Fruit fly (Drosophila melanogaster) whole organism, prepupa: Measurements from ENCODE around the gene ec.

Source experiments
- Blimp-1 ChIP-seq: fragments of 200-800 bp; sonication (Bioruptor generic); optimal IDR thresholded peaks from 3 replicates; lab custom pipeline; 2017; ENCODE audit warnings: missing biosample characterization, missing genetic modification characterization, mild to moderate bottlenecking, moderate library complexity, missing genetic modification reagents
- CG10631 ChIP-seq: fragments of 200-800 bp; sonication (Bioruptor generic); optimal IDR thresholded peaks from 2 replicates; lab custom pipeline; 2016; ENCODE audit warnings: missing biosample characterization, missing genetic modification characterization
- CG10669 ChIP-seq: fragments of 200-800 bp; sonication (Bioruptor generic); optimal IDR thresholded peaks from 3 replicates; lab custom pipeline; 2018; ENCODE audit warnings: missing biosample characterization, mild to moderate bottlenecking, missing genetic modification characterization, moderate library complexity
- CG11294 ChIP-seq: fragments of 200-800 bp; sonication (Bioruptor generic); IDR thresholded peaks from 2 replicates; pipeline ENCODE4 v1.3.6; 2022; ENCODE audit warnings: missing biosample characterization, missing genetic modification characterization
- CG11762 ChIP-seq: fragments of 200-800 bp; sonication (Bioruptor generic); optimal IDR thresholded peaks from 3 replicates; lab custom pipeline; 2016; ENCODE audit warnings: missing biosample characterization, missing genetic modification characterization; ENCODE audit not compliant: insufficient read depth
- CG15336 ChIP-seq: fragments of 200-800 bp; sonication (Bioruptor generic); IDR thresholded peaks from 2 replicates; pipeline ENCODE4 v1.3.6; 2022; ENCODE audit warnings: missing biosample characterization, missing genetic modification characterization
- CG1621 ChIP-seq: fragments of 200-800 bp; sonication (Bioruptor generic); optimal IDR thresholded peaks from 3 replicates; lab custom pipeline; 2018; ENCODE audit warnings: missing biosample characterization, mild to moderate bottlenecking, missing genetic modification characterization
- CG16779 ChIP-seq: fragments of 200-800 bp; sonication (Bioruptor generic); optimal IDR thresholded peaks from 3 replicates; lab custom pipeline; 2017; ENCODE audit warnings: missing biosample characterization, mild to moderate bottlenecking, missing genetic modification characterization
- CG3032 ChIP-seq: fragments of 200-800 bp; optimal IDR thresholded peaks from 2 replicates; lab custom pipeline; 2019; ENCODE audit warnings: missing biosample characterization, mild to moderate bottlenecking, missing genetic modification characterization, moderate library complexity
- CG31627 ChIP-seq: fragments of 200-800 bp; sonication (Bioruptor generic); optimal IDR thresholded peaks from 3 replicates; lab custom pipeline; 2016; ENCODE audit warnings: missing biosample characterization, missing genetic modification characterization
- CG32006 ChIP-seq: fragments of 200-800 bp; sonication (Bioruptor generic); optimal IDR thresholded peaks from 3 replicates; lab custom pipeline; 2017; ENCODE audit warnings: missing biosample characterization, mild to moderate bottlenecking, missing genetic modification characterization
- CG34406 ChIP-seq: fragments of 200-800 bp; sonication (Bioruptor generic); optimal IDR thresholded peaks from 3 replicates; lab custom pipeline; 2016; ENCODE audit warnings: missing biosample characterization, missing genetic modification characterization
- CG3919 ChIP-seq: fragments of 200-800 bp; sonication (Bioruptor generic); optimal IDR thresholded peaks from 3 replicates; lab custom pipeline; 2016; ENCODE audit warnings: missing biosample characterization, missing genetic modification characterization
- CG4318 ChIP-seq: fragments of 200-800 bp; sonication (Bioruptor generic); optimal IDR thresholded peaks from 3 replicates; lab custom pipeline; 2017; ENCODE audit warnings: missing biosample characterization, mild to moderate bottlenecking, missing genetic modification characterization
- CG6163 ChIP-seq: fragments of 200-800 bp; sonication (Bioruptor generic); IDR thresholded peaks from 3 replicates; pipeline ENCODE4 v1.3.6; 2022; ENCODE audit warnings: missing biosample characterization, missing genetic modification characterization
- CG6276 ChIP-seq: fragments of 200-800 bp; sonication (Bioruptor generic); optimal IDR thresholded peaks from 2 replicates; lab custom pipeline; 2017; ENCODE audit warnings: missing biosample characterization, mild to moderate bottlenecking, missing genetic modification characterization
- CG6792 ChIP-seq: fragments of 200-800 bp; sonication (Bioruptor generic); optimal IDR thresholded peaks from 3 replicates; lab custom pipeline; 2016; ENCODE audit warnings: missing biosample characterization, missing genetic modification characterization
- CG6808 ChIP-seq: fragments of 200-800 bp; sonication (Bioruptor generic); optimal IDR thresholded peaks from 3 replicates; lab custom pipeline; 2017; ENCODE audit warnings: missing biosample characterization, missing genetic modification characterization, mild to moderate bottlenecking, moderate library complexity, missing genetic modification reagents
- CG6854 ChIP-seq: fragments of 200-800 bp; sonication (Bioruptor generic); optimal IDR thresholded peaks from 2 replicates; lab custom pipeline; 2017; ENCODE audit warnings: missing biosample characterization, mild to moderate bottlenecking, missing genetic modification characterization
- CG7368 ChIP-seq: fragments of 200-800 bp; sonication (Bioruptor generic); optimal IDR thresholded peaks from 3 replicates; lab custom pipeline; 2016; ENCODE audit warnings: missing biosample characterization, missing genetic modification characterization
- CG8119 ChIP-seq: fragments of 200-800 bp; sonication (Bioruptor generic); IDR thresholded peaks from 3 replicates; pipeline ENCODE4 v1.3.6; 2022; ENCODE audit warnings: missing biosample characterization, missing genetic modification characterization
- CG8319 ChIP-seq: fragments of 200-800 bp; sonication (Bioruptor generic); optimal IDR thresholded peaks from 3 replicates; lab custom pipeline; 2016; ENCODE audit warnings: missing biosample characterization, missing genetic modification characterization
- CG8632 ChIP-seq: fragments of 200-800 bp; sonication (Bioruptor generic); optimal IDR thresholded peaks from 3 replicates; lab custom pipeline; 2016; ENCODE audit warnings: missing biosample characterization, missing genetic modification characterization
- CG9139 ChIP-seq: fragments of 200-800 bp; sonication (Bioruptor generic); optimal IDR thresholded peaks from 3 replicates; lab custom pipeline; 2017; ENCODE audit warnings: missing biosample characterization, mild to moderate bottlenecking, missing genetic modification characterization
- Eip78C ChIP-seq: fragments of 200-800 bp; sonication (Bioruptor generic); peaks from one replicate; lab custom pipeline; 2016; ENCODE audit warnings: missing biosample characterization, missing genetic modification characterization
- Eip93F ChIP-seq: fragments of 200-800 bp; sonication (Bioruptor generic); optimal IDR thresholded peaks from 2 replicates; lab custom pipeline; 2016; ENCODE audit warnings: missing biosample characterization, mild to moderate bottlenecking, missing genetic modification characterization
- Ets96B ChIP-seq: fragments of 200-800 bp; optimal IDR thresholded peaks from 2 replicates; lab custom pipeline; 2019; ENCODE audit warnings: missing biosample characterization, mild to moderate bottlenecking, missing genetic modification characterization, moderate library complexity
- Gug ChIP-seq: fragments of 200-800 bp; sonication (Bioruptor generic); IDR thresholded peaks from 2 replicates; pipeline ENCODE4 v1.3.6; 2022; ENCODE audit warnings: missing biosample characterization, missing genetic modification characterization
- Hr38 ChIP-seq: sonication (Bioruptor generic); optimal IDR thresholded peaks from 2 replicates; lab custom pipeline; 2016; ENCODE audit warnings: missing biosample characterization, missing genetic modification characterization
- Hr39 ChIP-seq: fragments of 200-800 bp; sonication (Bioruptor generic); optimal IDR thresholded peaks from 2 replicates; lab custom pipeline; 2016; ENCODE audit warnings: missing biosample characterization, missing genetic modification characterization
- Hr4 ChIP-seq: fragments of 200-800 bp; sonication (Bioruptor generic); optimal IDR thresholded peaks from 3 replicates; lab custom pipeline; 2016; ENCODE audit warnings: missing biosample characterization, missing genetic modification characterization
- Lpt ChIP-seq: fragments of 200-800 bp; sonication (Bioruptor generic); optimal IDR thresholded peaks from 3 replicates; lab custom pipeline; 2016; ENCODE audit warnings: missing biosample characterization, missing genetic modification characterization
- Met ChIP-seq: fragments of 200-800 bp; sonication (Bioruptor generic); optimal IDR thresholded peaks from 3 replicates; lab custom pipeline; 2016; ENCODE audit warnings: missing biosample characterization, missing genetic modification characterization
- OdsH ChIP-seq: fragments of 200-800 bp; sonication (Bioruptor generic); optimal IDR thresholded peaks from 3 replicates; lab custom pipeline; 2016; ENCODE audit warnings: missing biosample characterization, missing genetic modification characterization
- Smox ChIP-seq: fragments of 200-800 bp; sonication (Bioruptor generic); optimal IDR thresholded peaks from 3 replicates; lab custom pipeline; 2016; ENCODE audit warnings: missing biosample characterization, missing genetic modification characterization
- Sox15 ChIP-seq: fragments of 200-800 bp; sonication (Bioruptor generic); optimal IDR thresholded peaks from 3 replicates; lab custom pipeline; 2016; ENCODE audit warnings: missing biosample characterization, missing genetic modification characterization
- achi ChIP-seq: fragments of 200-800 bp; sonication (Bioruptor generic); optimal IDR thresholded peaks from 3 replicates; lab custom pipeline; 2016; ENCODE audit warnings: missing biosample characterization, missing genetic modification characterization
- acj6 ChIP-seq: fragments of 200-800 bp; sonication (Bioruptor generic); optimal IDR thresholded peaks from 3 replicates; lab custom pipeline; 2016; ENCODE audit warnings: missing biosample characterization, missing genetic modification characterization
- cyc ChIP-seq: fragments of 200-800 bp; sonication (Bioruptor generic); optimal IDR thresholded peaks from 3 replicates; lab custom pipeline; 2016; ENCODE audit warnings: missing biosample characterization, missing genetic modification characterization
- dac ChIP-seq: fragments of 200-800 bp; sonication (Bioruptor generic); optimal IDR thresholded peaks from 2 replicates; lab custom pipeline; 2017; ENCODE audit warnings: missing biosample characterization, mild to moderate bottlenecking, missing genetic modification characterization
- dsx ChIP-seq: fragments of 200-800 bp; optimal IDR thresholded peaks from 3 replicates; lab custom pipeline; 2019; ENCODE audit warnings: missing biosample characterization, mild to moderate bottlenecking, missing genetic modification characterization, moderate library complexity; ENCODE audit not compliant: poor library complexity, severe bottlenecking
- eg ChIP-seq: fragments of 200-800 bp; sonication (Bioruptor generic); IDR thresholded peaks from 3 replicates; pipeline ENCODE4 v1.3.6; 2022; ENCODE audit warnings: missing biosample characterization, missing genetic modification characterization
- esn ChIP-seq: fragments of 200-800 bp; sonication (Bioruptor generic); optimal IDR thresholded peaks from 2 replicates; lab custom pipeline; 2016; ENCODE audit warnings: missing biosample characterization, mild to moderate bottlenecking, missing genetic modification characterization, moderate library complexity
- fd59A ChIP-seq: fragments of 200-800 bp; sonication (Bioruptor generic); optimal IDR thresholded peaks from 2 replicates; lab custom pipeline; 2017; ENCODE audit warnings: missing biosample characterization, mild to moderate bottlenecking, missing genetic modification characterization, missing genetic modification reagents
- fkh ChIP-seq: fragments of 200-800 bp; sonication (Bioruptor generic); optimal IDR thresholded peaks from 3 replicates; lab custom pipeline; 2017; ENCODE audit warnings: missing biosample characterization, mild to moderate bottlenecking, missing genetic modification characterization, moderate library complexity
- lz ChIP-seq: fragments of 200-800 bp; sonication (Bioruptor generic); optimal IDR thresholded peaks from 3 replicates; lab custom pipeline; 2016; ENCODE audit warnings: missing biosample characterization, missing genetic modification characterization
- net ChIP-seq: fragments of 200-800 bp; sonication (Bioruptor generic); optimal IDR thresholded peaks from 3 replicates; lab custom pipeline; 2016; ENCODE audit warnings: missing biosample characterization, missing genetic modification characterization
- pdm3 ChIP-seq: fragments of 200-800 bp; sonication (Bioruptor generic); optimal IDR thresholded peaks from 3 replicates; lab custom pipeline; 2016; ENCODE audit warnings: missing biosample characterization, missing genetic modification characterization
- spab ChIP-seq: fragments of 200-800 bp; sonication (Bioruptor generic); optimal IDR thresholded peaks from 2 replicates; lab custom pipeline; 2017; ENCODE audit warnings: missing biosample characterization, mild to moderate bottlenecking, missing genetic modification characterization, missing genetic modification reagents
- ss ChIP-seq, 2 experiments: fragments of 200-800 bp; sonication (Bioruptor generic); optimal IDR thresholded peaks; 2 replicates in 1 of 2; 3 replicates in 1 of 2; lab custom pipeline; 2017 to 2018; ENCODE audit warnings: mild to moderate bottlenecking in 2 of 2, missing biosample characterization in 2 of 2, missing genetic modification characterization in 2 of 2, moderate library complexity in 1 of 2
- topi ChIP-seq: fragments of 200-800 bp; sonication (Bioruptor generic); optimal IDR thresholded peaks from 3 replicates; lab custom pipeline; 2016; ENCODE audit warnings: missing biosample characterization, missing genetic modification characterization

The ec gene

dm6 chrX:3811340-3811788, at the start of gene ec:
Gene ec (plus strand): TSS chrX:3811698.
- peak; percentile 26 for TF ChIP-seq dsx (GFP tag; lab: Kevin White, UChicago)
- TF ChIP-seq Hr4 (GFP tag; lab: Kevin White, UChicago) = no peak
- TF ChIP-seq CG6276 (GFP tag; lab: Kevin White, UChicago) = no peak
- TF ChIP-seq acj6 (GFP tag; lab: Kevin White, UChicago) = no peak
- TF ChIP-seq Eip78C (GFP tag; lab: Kevin White, UChicago) = no peak
- no peak for TF ChIP-seq CG4318 (GFP tag; lab: Kevin White, UChicago)
- TF ChIP-seq eg (GFP tag; lab: Robert Waterston, UW) = peak; percentile 33; the same call in 1 of the 3 replicates
- TF ChIP-seq Hr38 = no peak
- TF ChIP-seq Lpt = peak; percentile 21
- TF ChIP-seq ss (GFP tag; optimal IDR thresholded peaks at IDR 0.05; lab: Kevin White, UChicago) = no peak
- no peak for TF ChIP-seq CG6808
- TF ChIP-seq lz (GFP tag; lab: Kevin White, UChicago) = no peak
- peak; percentile 49; the same call in 1 of the 2 replicates for TF ChIP-seq CG15336
- no peak for TF ChIP-seq CG32006 (GFP tag; lab: Kevin White, UChicago)
- no peak for TF ChIP-seq CG11294
- no peak for TF ChIP-seq Smox (GFP tag; lab: Kevin White, UChicago)
- no peak for TF ChIP-seq CG3032
- peak; percentile 63 for TF ChIP-seq fkh (GFP tag; lab: Kevin White, UChicago)
- no peak for TF ChIP-seq Ets96B (tag; lab: Kevin White, UChicago)
- TF ChIP-seq Blimp-1 = no peak
- TF ChIP-seq esn (GFP tag; lab: Kevin White, UChicago) = no peak
- TF ChIP-seq CG6854 (GFP tag; lab: Kevin White, UChicago) = peak; percentile 46
- peak; percentile 42 for TF ChIP-seq CG3919
- TF ChIP-seq CG6163 (GFP tag; lab: Robert Waterston, UW) = peak; percentile 48; the same call in 1 of the 3 replicates
- no peak for TF ChIP-seq CG8632 (GFP tag; lab: Kevin White, UChicago)
- TF ChIP-seq Eip93F (GFP tag; lab: Kevin White, UChicago) = no peak
- TF ChIP-seq CG16779 (tag; lab: Kevin White, UChicago) = no peak
- TF ChIP-seq CG6792 (GFP tag; lab: Kevin White, UChicago) = no peak
- TF ChIP-seq CG8319 (GFP tag; lab: Kevin White, UChicago) = no peak
- no peak for TF ChIP-seq Sox15 (GFP tag; lab: Kevin White, UChicago)
- TF ChIP-seq CG11762 (GFP tag; lab: Kevin White, UChicago) = no peak
- TF ChIP-seq Met (GFP tag; lab: Kevin White, UChicago) = no peak
- TF ChIP-seq net (GFP tag; lab: Kevin White, UChicago) = peak; percentile 22
- no peak for TF ChIP-seq CG31627 (GFP tag; lab: Kevin White, UChicago)
- no peak for TF ChIP-seq fd59A
- no peak for TF ChIP-seq CG1621 (tag; lab: Kevin White, UChicago)
- no peak for TF ChIP-seq dac (GFP tag; lab: Kevin White, UChicago)
- no peak for TF ChIP-seq spab (GFP tag; lab: Kevin White, UChicago)
- TF ChIP-seq CG10669 (GFP tag; lab: Kevin White, UChicago) = no peak
- peak; percentile 33; the same call in 1 of the 3 replicates for TF ChIP-seq CG8119
- no peak for TF ChIP-seq CG7368 (GFP tag; lab: Kevin White, UChicago)
- no peak for TF ChIP-seq CG10631
- no peak for TF ChIP-seq topi
- no peak for TF ChIP-seq achi (GFP tag; lab: Kevin White, UChicago)
- no peak for TF ChIP-seq cyc
- no peak for TF ChIP-seq Hr39
- TF ChIP-seq CG9139 (GFP tag; lab: Kevin White, UChicago) = peak; percentile 6
- no peak for TF ChIP-seq pdm3 (GFP tag; lab: Kevin White, UChicago)
- no peak for TF ChIP-seq CG34406 (GFP tag; lab: Kevin White, UChicago)
- no peak for TF ChIP-seq OdsH (GFP tag; lab: Kevin White, UChicago)
- 0 out of 2 replicates have a peak, but pooled peaks have one; percentile 23 for TF ChIP-seq Gug
